Fruit fly (Drosophila melanogaster): ENCODE data around the gene CG33203.

CG33203 gene

dm6 chr3R:28844611-28845376, 42.7 kb downstream of the CG33203 start, which contains the start of the genes Apc and spg:
Gene Apc (minus strand): TSS chr3R:28844748.
Gene spg (plus strand): TSS chr3R:28845270.
- TF ChIP-seq CG8632 (GFP tag; optimal IDR thresholded peaks at IDR 0.05) (peak; percentile 34), Gug (GFP tag; IDR thresholded peaks at IDR 0.05) (no peak), salr (GFP tag; optimal IDR thresholded peaks at IDR 0.05) (peak in 1 of 2 experiments; percentile 7), CG6854 (GFP tag; optimal IDR thresholded peaks at IDR 0.05) (peak; percentile 66), ss (GFP tag; optimal IDR thresholded peaks at IDR 0.05) (peak; percentile 41 to 59), vri (GFP tag; optimal IDR thresholded peaks at IDR 0.05) (peak; percentile 40), CG1621 (tag; optimal IDR thresholded peaks at IDR 0.05) (peak; percentile 48), Ets21C (GFP tag; optimal IDR thresholded peaks at IDR 0.05) (no peak), CG7368 (GFP tag; optimal IDR thresholded peaks at IDR 0.05) (no peak), Hr4 (GFP tag; optimal IDR thresholded peaks at IDR 0.05) (peak; percentile 31), topi (GFP tag; optimal IDR thresholded peaks at IDR 0.05) (peak; percentile 29), Sox102F (GFP tag; optimal IDR thresholded peaks at IDR 0.05) (peak; percentile 56), spab (GFP tag; optimal IDR thresholded peaks at IDR 0.05) (no peak), dsx (GFP tag; optimal IDR thresholded peaks at IDR 0.05; ENCODE audit: poor library complexity, severe bottlenecking) (no peak), esn (GFP tag; optimal IDR thresholded peaks at IDR 0.05) (peak; percentile 25), CG6163 (GFP tag; IDR thresholded peaks at IDR 0.05) (peak; percentile 53; the same call in 1 of the 3 replicates), fkh (GFP tag; optimal IDR thresholded peaks at IDR 0.05) (peak; percentile 95), CG34406 (GFP tag; optimal IDR thresholded peaks at IDR 0.05) (no peak), Eip78C (GFP tag) (peak; percentile 78), CG3919 (GFP tag; optimal IDR thresholded peaks at IDR 0.05) (peak; percentile 33), fd85E (GFP tag; optimal IDR thresholded peaks at IDR 0.05) (no peak), net (GFP tag; optimal IDR thresholded peaks at IDR 0.05) (peak; percentile 27), Met (GFP tag; optimal IDR thresholded peaks at IDR 0.05) (peak; percentile 44), CG11762 (GFP tag; optimal IDR thresholded peaks at IDR 0.05; ENCODE audit: insufficient read depth) (no peak), CG6792 (GFP tag; optimal IDR thresholded peaks at IDR 0.05) (peak; percentile 15), CG9139 (GFP tag; optimal IDR thresholded peaks at IDR 0.05) (no peak), CG16779 (tag; optimal IDR thresholded peaks at IDR 0.05) (no peak), Hr39 (GFP tag; optimal IDR thresholded peaks at IDR 0.05) (no peak), CG3032 (tag; optimal IDR thresholded peaks at IDR 0.05) (peak; percentile 42), CG11294 (GFP tag; IDR thresholded peaks at IDR 0.05) (no peak), Smox (GFP tag; optimal IDR thresholded peaks at IDR 0.05) (no peak), Eip75B (GFP tag; optimal IDR thresholded peaks at IDR 0.05) (no peak), Sox15 (GFP tag; optimal IDR thresholded peaks at IDR 0.05) (no peak), Blimp-1 (GFP tag; optimal IDR thresholded peaks at IDR 0.05) (no peak), CG6808 (GFP tag; optimal IDR thresholded peaks at IDR 0.05) (no peak), OdsH (GFP tag; optimal IDR thresholded peaks at IDR 0.05) (peak; percentile 37), Lpt (GFP tag; optimal IDR thresholded peaks at IDR 0.05) (no peak), CG32006 (GFP tag; optimal IDR thresholded peaks at IDR 0.05) (no peak), pdm3 (GFP tag; optimal IDR thresholded peaks at IDR 0.05) (peak; percentile 34), CG15336 (GFP tag; IDR thresholded peaks at IDR 0.05) (no peak), CG4318 (GFP tag; optimal IDR thresholded peaks at IDR 0.05) (no peak), CG10631 (GFP tag; optimal IDR thresholded peaks at IDR 0.05) (peak; percentile 48), acj6 (GFP tag; optimal IDR thresholded peaks at IDR 0.05) (no peak), CG6276 (GFP tag; optimal IDR thresholded peaks at IDR 0.05) (no peak), cyc (GFP tag; optimal IDR thresholded peaks at IDR 0.05) (no peak), CG11902 (GFP tag; optimal IDR thresholded peaks at IDR 0.05) (no peak), achi (GFP tag; optimal IDR thresholded peaks at IDR 0.05) (peak; percentile 18), Sox14 (GFP tag; optimal IDR thresholded peaks at IDR 0.05) (peak; percentile 14), lz (GFP tag; optimal IDR thresholded peaks at IDR 0.05) (peak; percentile 10), CG31627 (GFP tag; optimal IDR thresholded peaks at IDR 0.05) (peak; percentile 18), eg (GFP tag; IDR thresholded peaks at IDR 0.05) (peak; percentile 35; the same call in 1 of the 3 replicates)

Data from whole organism, prepupa.